Worm (Caenorhabditis elegans): ENCODE data around the gene Y44F5A.1.

DNA sequence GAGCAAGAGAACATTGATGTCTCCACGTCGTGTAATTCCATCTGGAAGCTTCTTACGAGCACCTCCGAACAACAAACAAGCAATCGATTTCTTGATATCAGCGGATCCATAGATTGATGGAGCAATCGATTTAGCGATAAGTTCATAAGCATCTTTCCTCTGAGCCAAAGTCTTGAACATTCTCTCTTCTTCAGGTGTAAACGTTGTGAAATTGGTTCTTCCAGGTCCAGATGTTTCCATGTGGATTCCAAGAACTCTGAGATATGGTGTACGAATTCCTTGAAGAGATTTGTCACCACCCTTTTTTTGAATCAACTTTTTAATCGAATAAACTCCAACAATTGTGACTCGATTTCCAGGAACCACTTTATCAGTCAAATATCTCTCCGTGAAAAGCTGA is 42.5 kb upstream of the Y44F5A.1 start:
- TF ChIP-seq attf-4 (tag; optimal IDR thresholded peaks at IDR 0.05): no peak
- no peak for TF ChIP-seq zip-2 (tag; optimal IDR thresholded peaks at IDR 0.05)
- no peak for TF ChIP-seq nhr-237 (tag; optimal IDR thresholded peaks at IDR 0.05)

Measured in whole organism, L4 larva.